Worm (Caenorhabditis elegans) whole organism, L3 larva: ENCODE data around the gene F58E2.4.

Experiments used
- R02D3.7 ChIP-seq: fragments of 150-350 bp; optimal IDR thresholded peaks from 2 replicates; lab custom pipeline; 2014; ENCODE audit warnings: missing biosample characterization, missing genetic modification characterization
- ZK546.5 ChIP-seq: sonication (generic microtip); optimal IDR thresholded peaks from 2 replicates; lab custom pipeline; 2017; ENCODE audit warnings: missing biosample characterization, missing genetic modification characterization
- aly-2 ChIP-seq: fragments of 150-350 bp; optimal IDR thresholded peaks from 2 replicates; lab custom pipeline; 2014; ENCODE audit warnings: missing biosample characterization, missing genetic modification characterization
- ama-1 ChIP-seq: fragments of 150-350 bp; optimal IDR thresholded peaks from 2 replicates; lab custom pipeline; 2018
- ceh-16 ChIP-seq: sonication (generic microtip); optimal IDR thresholded peaks from 2 replicates; lab custom pipeline; 2017; ENCODE audit warnings: missing biosample characterization, missing genetic modification characterization
- ceh-28 ChIP-seq: fragments of 150-350 bp; optimal IDR thresholded peaks from 2 replicates; lab custom pipeline; 2014; ENCODE audit warnings: missing biosample characterization, missing genetic modification reagents, missing genetic modification characterization
- ceh-82 ChIP-seq: fragments of 150-350 bp; optimal IDR thresholded peaks from 2 replicates; lab custom pipeline; 2014; ENCODE audit warnings: missing biosample characterization, missing genetic modification characterization
- ceh-9 ChIP-seq: sonication (generic microtip); optimal IDR thresholded peaks from 2 replicates; lab custom pipeline; 2018; ENCODE audit warnings: missing biosample characterization, missing genetic modification characterization
- daf-12 ChIP-seq: fragments of 150-350 bp; optimal IDR thresholded peaks from 2 replicates; lab custom pipeline; 2014; ENCODE audit warnings: missing biosample characterization, missing genetic modification reagents, missing genetic modification characterization
- egl-27 ChIP-seq: sonication (generic microtip); optimal IDR thresholded peaks from 4 replicates; lab custom pipeline; 2017; ENCODE audit warnings: missing biosample characterization, missing genetic modification reagents, missing genetic modification characterization
- egl-5 ChIP-seq: fragments of 150-350 bp; optimal IDR thresholded peaks from 2 replicates; lab custom pipeline; 2017; ENCODE audit warnings: missing biosample characterization, missing genetic modification reagents, missing genetic modification characterization, inconsistent platforms
- elt-1 ChIP-seq: fragments of 150-350 bp; optimal IDR thresholded peaks from 2 replicates; lab custom pipeline; 2014; ENCODE audit warnings: missing biosample characterization, missing genetic modification characterization
- elt-2 ChIP-seq: sonication (generic microtip); optimal IDR thresholded peaks from 2 replicates; lab custom pipeline; 2016; ENCODE audit warnings: missing genetic modification reagents, mild to moderate bottlenecking, missing genetic modification characterization, missing compliant biosample characterization
- elt-3 ChIP-seq, 3 experiments: fragments of 150-350 bp in 1 of 3; sonication (generic microtip) in 2 of 3; optimal IDR thresholded peaks; 2 replicates in 2 of 3; 4 replicates in 1 of 3; lab custom pipeline; 2014 to 2017; ENCODE audit warnings: missing biosample characterization in 3 of 3, missing genetic modification characterization in 3 of 3
- eor-1 ChIP-seq, 2 experiments: fragments of 150-350 bp; optimal IDR thresholded peaks; 2 replicates each; lab custom pipeline; 2014 to 2018; ENCODE audit warnings: missing biosample characterization in 2 of 2, missing genetic modification characterization in 2 of 2
- fkh-10 ChIP-seq: sonication (generic microtip); optimal IDR thresholded peaks from 2 replicates; lab custom pipeline; 2017; ENCODE audit warnings: missing biosample characterization, missing genetic modification reagents, missing genetic modification characterization
- fkh-2 ChIP-seq: fragments of 150-350 bp; optimal IDR thresholded peaks from 2 replicates; lab custom pipeline; 2014; ENCODE audit warnings: missing biosample characterization, missing genetic modification reagents, missing genetic modification characterization
- fos-1 ChIP-seq: fragments of 150-350 bp; optimal IDR thresholded peaks from 2 replicates; lab custom pipeline; 2014; ENCODE audit warnings: missing biosample characterization, missing genetic modification characterization
- hmg-11 ChIP-seq: sonication (generic microtip); optimal IDR thresholded peaks from 2 replicates; lab custom pipeline; 2016; ENCODE audit warnings: missing genetic modification characterization, missing compliant biosample characterization
- jun-1 ChIP-seq: fragments of 150-350 bp; optimal IDR thresholded peaks from 2 replicates; lab custom pipeline; 2014; ENCODE audit warnings: missing biosample characterization, missing genetic modification reagents, missing genetic modification characterization
- lin-15B ChIP-seq: fragments of 150-350 bp; optimal IDR thresholded peaks from 2 replicates; lab custom pipeline; 2014; ENCODE audit warnings: missing biosample characterization, missing genetic modification characterization
- lin-39 ChIP-seq: fragments of 150-350 bp; optimal IDR thresholded peaks from 2 replicates; lab custom pipeline; 2018; ENCODE audit warnings: missing biosample characterization, missing genetic modification reagents, missing genetic modification characterization
- lsy-12 ChIP-seq: sonication (generic microtip); optimal IDR thresholded peaks from 2 replicates; lab custom pipeline; 2016; ENCODE audit warnings: mild to moderate bottlenecking, missing genetic modification characterization, missing compliant biosample characterization
- mdl-1 ChIP-seq: fragments of 150-350 bp; optimal IDR thresholded peaks from 2 replicates; lab custom pipeline; 2014; ENCODE audit warnings: missing biosample characterization, missing genetic modification characterization
- mml-1 ChIP-seq: fragments of 150-350 bp; sonication (generic microtip); optimal IDR thresholded peaks from 3 replicates; lab custom pipeline; 2014; ENCODE audit warnings: missing biosample characterization, missing genetic modification characterization
- nfya-1 ChIP-seq: sonication (generic microtip); optimal IDR thresholded peaks from 2 replicates; lab custom pipeline; 2017; ENCODE audit warnings: missing genetic modification characterization, mild to moderate bottlenecking, missing compliant biosample characterization, antibody characterized with exemption, moderate library complexity; ENCODE audit not compliant: insufficient read depth
- nhr-11 ChIP-seq: fragments of 150-350 bp; optimal IDR thresholded peaks from 2 replicates; lab custom pipeline; 2014; ENCODE audit warnings: missing biosample characterization, missing genetic modification characterization
- nhr-12 ChIP-seq: fragments of 150-350 bp; optimal IDR thresholded peaks from 2 replicates; lab custom pipeline; 2014; ENCODE audit warnings: missing biosample characterization, missing genetic modification characterization
- nhr-23 ChIP-seq: fragments of 150-350 bp; optimal IDR thresholded peaks from 2 replicates; lab custom pipeline; 2014; ENCODE audit warnings: missing biosample characterization, missing genetic modification reagents, missing genetic modification characterization
- nhr-237 ChIP-seq: fragments of 150-350 bp; optimal IDR thresholded peaks from 2 replicates; lab custom pipeline; 2014; ENCODE audit warnings: missing biosample characterization, missing genetic modification characterization
- nhr-25 ChIP-seq: sonication (generic microtip); optimal IDR thresholded peaks from 2 replicates; lab custom pipeline; 2017; ENCODE audit warnings: missing biosample characterization, missing genetic modification characterization
- nhr-28 ChIP-seq: fragments of 150-350 bp; optimal IDR thresholded peaks from 2 replicates; lab custom pipeline; 2014; ENCODE audit warnings: missing biosample characterization, missing genetic modification characterization
- nhr-43 ChIP-seq: sonication (generic microtip); optimal IDR thresholded peaks from 2 replicates; lab custom pipeline; 2016; ENCODE audit warnings: mild to moderate bottlenecking, missing genetic modification characterization, missing compliant biosample characterization; ENCODE audit not compliant: poor library complexity, severe bottlenecking
- nhr-67 ChIP-seq: fragments of 150-350 bp; optimal IDR thresholded peaks from 2 replicates; lab custom pipeline; 2014; ENCODE audit warnings: missing biosample characterization, missing genetic modification characterization
- nhr-76 ChIP-seq: fragments of 150-350 bp; sonication (generic microtip); optimal IDR thresholded peaks from 5 replicates; lab custom pipeline; 2014; ENCODE audit warnings: missing biosample characterization, missing genetic modification characterization
- nhr-77 ChIP-seq: fragments of 150-350 bp; optimal IDR thresholded peaks from 2 replicates; lab custom pipeline; 2014; ENCODE audit warnings: missing biosample characterization, missing genetic modification characterization
- pha-4 ChIP-seq: fragments of 150-350 bp; optimal IDR thresholded peaks from 2 replicates; lab custom pipeline; 2014; ENCODE audit warnings: missing biosample characterization, missing genetic modification reagents, missing genetic modification characterization
- pqm-1 ChIP-seq: fragments of 150-350 bp; optimal IDR thresholded peaks from 2 replicates; lab custom pipeline; 2017; ENCODE audit warnings: missing biosample characterization, missing genetic modification characterization, inconsistent platforms
- sea-2 ChIP-seq: fragments of 150-350 bp; sonication (generic microtip); optimal IDR thresholded peaks from 4 replicates; lab custom pipeline; 2014; ENCODE audit warnings: missing biosample characterization, missing genetic modification reagents, missing genetic modification characterization
- skn-1 ChIP-seq: fragments of 150-350 bp; optimal IDR thresholded peaks from 2 replicates; lab custom pipeline; 2014; ENCODE audit warnings: missing biosample characterization, missing genetic modification characterization
- snpc-4 ChIP-seq: fragments of 150-350 bp; optimal IDR thresholded peaks from 2 replicates; lab custom pipeline; 2014; ENCODE audit warnings: missing biosample characterization, missing genetic modification characterization
- tbx-2 ChIP-seq: sonication (generic microtip); optimal IDR thresholded peaks from 2 replicates; lab custom pipeline; 2016; ENCODE audit warnings: mild to moderate bottlenecking, missing genetic modification characterization, missing compliant biosample characterization
- unc-39 ChIP-seq: sonication (generic microtip); optimal IDR thresholded peaks from 4 replicates; lab custom pipeline; 2017; ENCODE audit warnings: missing biosample characterization, missing genetic modification characterization
- unc-62 ChIP-seq: fragments of 150-350 bp; sonication (generic microtip); optimal IDR thresholded peaks from 4 replicates; lab custom pipeline; 2014; ENCODE audit warnings: missing biosample characterization, missing genetic modification reagents, missing genetic modification characterization
- zag-1 ChIP-seq: fragments of 150-350 bp; optimal IDR thresholded peaks from 2 replicates; lab custom pipeline; 2014; ENCODE audit warnings: missing biosample characterization, missing genetic modification characterization
- ztf-11 ChIP-seq: fragments of 150-350 bp; optimal IDR thresholded peaks from 2 replicates; lab custom pipeline; 2014; ENCODE audit warnings: missing biosample characterization, missing genetic modification characterization
- ztf-4 ChIP-seq: fragments of 150-350 bp; optimal IDR thresholded peaks from 2 replicates; lab custom pipeline; 2014; ENCODE audit warnings: missing biosample characterization, missing genetic modification characterization

F58E2.4 gene

ce11 chrIV:3514467-3514866 lies 51.3 kb downstream of the F58E2.4 start, which contains the start of gene tsg-101:
TSS of gene tsg-101 (minus strand) at chrIV:3514567.
- TF ChIP-seq lin-39 (tag; lab: Kevin White, UChicago) (no peak), elt-3 (tag; optimal IDR thresholded peaks at IDR 0.05; lab: Kevin White, UChicago) (no peak), ceh-16 (tag; lab: Kevin White, UChicago) (no peak), ceh-82 (tag; lab: Kevin White, UChicago) (no peak), elt-1 (tag; lab: Kevin White, UChicago) (no peak), unc-39 (tag; lab: Kevin White, UChicago) (no peak), R02D3.7 (tag; lab: Kevin White, UChicago) (no peak), eor-1 (tag; optimal IDR thresholded peaks at IDR 0.05; lab: Kevin White, UChicago) (no peak), ztf-4 (tag; lab: Kevin White, UChicago) (no peak), zag-1 (tag; lab: Kevin White, UChicago) (no peak), mml-1 (tag; lab: Kevin White, UChicago) (no peak)
- TF ChIP-seq, all 47 proteins: peak for 0

- TF ChIP-seq skn-1 (tag; lab: Kevin White, UChicago) (peak; percentile 44), unc-62 (no peak), nhr-43 (tag; lab: Kevin White, UChicago) (no peak), elt-2 (tag; lab: Kevin White, UChicago) (peak; percentile 15), snpc-4 (peak; percentile 58), aly-2 (tag; lab: Kevin White, UChicago) (no peak), nhr-76 (tag; lab: Kevin White, UChicago) (no peak), sea-2 (GFP tag; lab: Kevin White, UChicago) (no peak), lin-39 (tag; lab: Kevin White, UChicago) (peak; percentile 76), nhr-23 (tag; lab: Kevin White, UChicago) (peak; percentile 18), mml-1 (tag; lab: Kevin White, UChicago) (no peak), ztf-11 (tag; lab: Kevin White, UChicago) (no peak), fos-1 (tag; lab: Kevin White, UChicago) (no peak), pqm-1 (tag; lab: Kevin White, UChicago) (peak; percentile 22), nhr-77 (tag; lab: Kevin White, UChicago) (no peak), nhr-237 (tag; lab: Kevin White, UChicago) (no peak), nhr-11 (tag; lab: Kevin White, UChicago) (no peak), lin-15B (tag; lab: Kevin White, UChicago) (peak; percentile 39), egl-27 (tag; lab: Kevin White, UChicago) (no peak), nfya-1 (tag; lab: Kevin White, UChicago) (peak; percentile 89), elt-1 (tag; lab: Kevin White, UChicago) (no peak), nhr-28 (tag; lab: Kevin White, UChicago) (no peak), pha-4 (peak; percentile 52), daf-12 (tag; lab: Kevin White, UChicago) (no peak), nhr-67 (tag; lab: Kevin White, UChicago) (no peak), nhr-25 (tag; lab: Kevin White, UChicago) (no peak), ceh-82 (tag; lab: Kevin White, UChicago) (no peak), zag-1 (tag; lab: Kevin White, UChicago) (no peak), fkh-10 (peak; percentile 18), ama-1 (lab: Kevin White, UChicago) (peak; percentile 6), R02D3.7 (tag; lab: Kevin White, UChicago) (no peak), eor-1 (tag; optimal IDR thresholded peaks at IDR 0.05; lab: Kevin White, UChicago) (no peak), ztf-4 (tag; lab: Kevin White, UChicago) (no peak), ceh-9 (no peak), ceh-16 (tag; lab: Kevin White, UChicago) (no peak), mdl-1 (tag; lab: Kevin White, UChicago) (no peak), jun-1 (tag; lab: Kevin White, UChicago) (peak; percentile 75), nhr-12 (tag; lab: Kevin White, UChicago) (no peak), unc-39 (tag; lab: Kevin White, UChicago) (no peak), ceh-28 (peak; percentile 88), lsy-12 (tag; lab: Kevin White, UChicago) (no peak), egl-5 (peak; percentile 61), ZK546.5 (tag; lab: Kevin White, UChicago) (no peak), elt-3 (tag; optimal IDR thresholded peaks at IDR 0.05; lab: Kevin White, UChicago) (no peak), tbx-2 (tag; lab: Kevin White, UChicago) (no peak), fkh-2 (no peak), hmg-11 (peak; percentile 86)
- TF ChIP-seq, all 47 proteins: peak for 15
Measured at ce11 chrIV:3515412-3516046, 52.3 kb downstream of the F58E2.4 start.
